Worm (Caenorhabditis elegans): ENCODE results near the gene Y53G8AL.3.

The Y53G8AL.3 gene

ce11 chrIII:3273141-3273540 is 20.2 kb upstream of the Y53G8AL.3 start (continued):
- TF ChIP-seq nhr-237 (tag; optimal IDR thresholded peaks at IDR 0.05): no peak
- no peak for TF ChIP-seq unc-86 (tag; optimal IDR thresholded peaks at IDR 0.05)
- TF ChIP-seq ces-1 (GFP tag; optimal IDR thresholded peaks at IDR 0.05): no peak
- TF ChIP-seq lin-35 (GFP tag; optimal IDR thresholded peaks at IDR 0.05): peak; percentile 54 to 61
- TF ChIP-seq sup-37 (GFP tag; optimal IDR thresholded peaks at IDR 0.05): no peak
- TF ChIP-seq unc-30 (tag; optimal IDR thresholded peaks at IDR 0.05): no peak
- no peak for TF ChIP-seq sox-4 (tag; optimal IDR thresholded peaks at IDR 0.05)
- TF ChIP-seq snpc-4 (tag; optimal IDR thresholded peaks at IDR 0.05): no peak
- peak; percentile 40 for TF ChIP-seq fkh-8 (tag; optimal IDR thresholded peaks at IDR 0.05)
- no peak for TF ChIP-seq grh-1 (GFP tag; IDR thresholded peaks at IDR 0.05)
- peak; percentile 65 for TF ChIP-seq rnt-1 (tag; optimal IDR thresholded peaks at IDR 0.05)
- no peak for TF ChIP-seq pax-3 (tag; optimal IDR thresholded peaks at IDR 0.05)
- no peak for TF ChIP-seq egl-27 (tag; optimal IDR thresholded peaks at IDR 0.05)
- peak; percentile 40 for TF ChIP-seq tbx-2 (tag; optimal IDR thresholded peaks at IDR 0.05)
- peak; percentile 32 for TF ChIP-seq C16A3.4 (tag; optimal IDR thresholded peaks at IDR 0.05)
- TF ChIP-seq lin-14 (GFP tag; optimal IDR thresholded peaks at IDR 0.05): peak; percentile 79
- no peak for TF ChIP-seq unc-98 (GFP tag; IDR thresholded peaks at IDR 0.05)
- no peak for TF ChIP-seq efl-3 (GFP tag; optimal IDR thresholded peaks at IDR 0.05)
- TF ChIP-seq ceh-82 (tag; optimal IDR thresholded peaks at IDR 0.05): peak in 1 of 3 experiments; percentile 29
- no peak for TF ChIP-seq C04F5.9 (tag; optimal IDR thresholded peaks at IDR 0.05)
- peak; percentile 54 for TF ChIP-seq lin-13 (GFP tag; optimal IDR thresholded peaks at IDR 0.05)
- TF ChIP-seq elt-2 (tag; optimal IDR thresholded peaks at IDR 0.05): no peak
- no peak for TF ChIP-seq lin-15B (tag; optimal IDR thresholded peaks at IDR 0.05)
- no peak for TF ChIP-seq ceh-90 (tag; optimal IDR thresholded peaks at IDR 0.05)
- TF ChIP-seq nhr-85 (tag): peak; percentile 75
- peak; percentile 12 for TF ChIP-seq xbp-1 (tag; optimal IDR thresholded peaks at IDR 0.05)

ce11 chrIII:3271682-3272081 is 18.7 kb upstream of the Y53G8AL.3 start:
- TF ChIP-seq dsc-1 (tag; optimal IDR thresholded peaks at IDR 0.05): peak; percentile 45
- TF ChIP-seq mep-1 (tag; optimal IDR thresholded peaks at IDR 0.05): no peak
- TF ChIP-seq nhr-237 (tag; optimal IDR thresholded peaks at IDR 0.05): no peak
- TF ChIP-seq tlp-1 (tag; optimal IDR thresholded peaks at IDR 0.05): no peak
- TF ChIP-seq pax-3 (tag; optimal IDR thresholded peaks at IDR 0.05): no peak
- peak; percentile 98 for TF ChIP-seq nhr-85 (tag)
- TF ChIP-seq nhr-20 (tag; optimal IDR thresholded peaks at IDR 0.05): peak; percentile 79
- TF ChIP-seq nhr-71 (tag; optimal IDR thresholded peaks at IDR 0.05): peak; percentile 90
- no peak for TF ChIP-seq nhr-28 (tag; optimal IDR thresholded peaks at IDR 0.05)
- peak; percentile 78 for TF ChIP-seq tbx-2 (tag; optimal IDR thresholded peaks at IDR 0.05)
- TF ChIP-seq nhr-76 (tag; optimal IDR thresholded peaks at IDR 0.05): no peak
- no peak for TF ChIP-seq lir-3 (tag; optimal IDR thresholded peaks at IDR 0.05; ENCODE audit: poor library complexity)
- no peak for TF ChIP-seq C34B4.2 (tag; optimal IDR thresholded peaks at IDR 0.05)
- no peak for TF ChIP-seq lin-15B (tag; optimal IDR thresholded peaks at IDR 0.05)
- no peak for TF ChIP-seq ama-1 (optimal IDR thresholded peaks at IDR 0.05)
- peak; percentile 47 for TF ChIP-seq nhr-11 (tag; optimal IDR thresholded peaks at IDR 0.05)
- TF ChIP-seq F16B12.6 (tag; optimal IDR thresholded peaks at IDR 0.05): no peak
- no peak for TF ChIP-seq nhr-77 (tag; optimal IDR thresholded peaks at IDR 0.05)
- peak; percentile 70 to 81 for TF ChIP-seq efl-1 (optimal IDR thresholded peaks at IDR 0.05)
- TF ChIP-seq efl-1 (GFP tag; optimal IDR thresholded peaks at IDR 0.05 in 1 of 2): peak; percentile 13 to 92
- no peak for TF ChIP-seq ces-1 (GFP tag; optimal IDR thresholded peaks at IDR 0.05)
- TF ChIP-seq C04F5.9 (tag; optimal IDR thresholded peaks at IDR 0.05): no peak
- no peak for TF ChIP-seq ceh-90 (tag; optimal IDR thresholded peaks at IDR 0.05)
- TF ChIP-seq nhr-84 (tag; optimal IDR thresholded peaks at IDR 0.05): no peak
- TF ChIP-seq Y116A8C.19 (tag; optimal IDR thresholded peaks at IDR 0.05; ENCODE audit: borderline replicate concordance): no peak
- TF ChIP-seq unc-62 (GFP tag; optimal IDR thresholded peaks at IDR 0.05): no peak
- TF ChIP-seq zag-1 (tag; optimal IDR thresholded peaks at IDR 0.05): no peak
- peak in 2 of 3 experiments; percentile 51 to 52 for TF ChIP-seq dpl-1 (GFP tag; optimal IDR thresholded peaks at IDR 0.05)
- peak in 1 of 3 experiments; percentile 3 for TF ChIP-seq ceh-82 (tag; optimal IDR thresholded peaks at IDR 0.05)
- no peak for TF ChIP-seq ceh-8 (GFP tag; optimal IDR thresholded peaks at IDR 0.05)
- peak; percentile 78 for TF ChIP-seq swsn-7 (tag; optimal IDR thresholded peaks at IDR 0.05)
- TF ChIP-seq egl-27 (tag; optimal IDR thresholded peaks at IDR 0.05): peak in 1 of 2 experiments; percentile 9
- TF ChIP-seq nhr-19 (GFP tag; conservative IDR thresholded peaks at IDR 0.05): peak; percentile 67
- no peak for TF ChIP-seq mab-9 (GFP tag; IDR thresholded peaks at IDR 0.05)
- TF ChIP-seq hlh-4 (tag; optimal IDR thresholded peaks at IDR 0.05): no peak
- TF ChIP-seq sup-37 (GFP tag; optimal IDR thresholded peaks at IDR 0.05): peak; percentile 58
- no peak for TF ChIP-seq ets-5 (GFP tag; IDR thresholded peaks at IDR 0.05)
